Fruit fly (Drosophila melanogaster) whole organism, prepupa: Measurements from ENCODE around the gene brat.

Source experiments
- Blimp-1 ChIP-seq: fragments of 200-800 bp; sonication (Bioruptor generic); optimal IDR thresholded peaks from 3 replicates; lab custom pipeline; 2017; ENCODE audit warnings: missing biosample characterization, missing genetic modification characterization, mild to moderate bottlenecking, moderate library complexity, missing genetic modification reagents
- CG10631 ChIP-seq: fragments of 200-800 bp; sonication (Bioruptor generic); optimal IDR thresholded peaks from 2 replicates; lab custom pipeline; 2016; ENCODE audit warnings: missing biosample characterization, missing genetic modification characterization
- CG10669 ChIP-seq: fragments of 200-800 bp; sonication (Bioruptor generic); optimal IDR thresholded peaks from 3 replicates; lab custom pipeline; 2018; ENCODE audit warnings: missing biosample characterization, mild to moderate bottlenecking, missing genetic modification characterization, moderate library complexity
- CG11762 ChIP-seq: fragments of 200-800 bp; sonication (Bioruptor generic); optimal IDR thresholded peaks from 3 replicates; lab custom pipeline; 2016; ENCODE audit warnings: missing biosample characterization, missing genetic modification characterization; ENCODE audit not compliant: insufficient read depth
- CG32006 ChIP-seq: fragments of 200-800 bp; sonication (Bioruptor generic); optimal IDR thresholded peaks from 3 replicates; lab custom pipeline; 2017; ENCODE audit warnings: missing biosample characterization, mild to moderate bottlenecking, missing genetic modification characterization
- CG6808 ChIP-seq: fragments of 200-800 bp; sonication (Bioruptor generic); optimal IDR thresholded peaks from 3 replicates; lab custom pipeline; 2017; ENCODE audit warnings: missing biosample characterization, missing genetic modification characterization, mild to moderate bottlenecking, moderate library complexity, missing genetic modification reagents
- CG8119 ChIP-seq: fragments of 200-800 bp; sonication (Bioruptor generic); IDR thresholded peaks from 3 replicates; pipeline ENCODE4 v1.3.6; 2022; ENCODE audit warnings: missing biosample characterization, missing genetic modification characterization
- CG8319 ChIP-seq: fragments of 200-800 bp; sonication (Bioruptor generic); optimal IDR thresholded peaks from 3 replicates; lab custom pipeline; 2016; ENCODE audit warnings: missing biosample characterization, missing genetic modification characterization
- Eip75B ChIP-seq: fragments of 200-800 bp; sonication (Bioruptor generic); optimal IDR thresholded peaks from 3 replicates; lab custom pipeline; 2016; ENCODE audit warnings: missing biosample characterization, missing genetic modification characterization
- Ets21C ChIP-seq: fragments of 200-800 bp; sonication (Bioruptor generic); optimal IDR thresholded peaks from 3 replicates; lab custom pipeline; 2016; ENCODE audit warnings: missing biosample characterization, missing genetic modification characterization
- Ets96B ChIP-seq: fragments of 200-800 bp; optimal IDR thresholded peaks from 2 replicates; lab custom pipeline; 2019; ENCODE audit warnings: missing biosample characterization, mild to moderate bottlenecking, missing genetic modification characterization, moderate library complexity
- Hr39 ChIP-seq: fragments of 200-800 bp; sonication (Bioruptor generic); optimal IDR thresholded peaks from 2 replicates; lab custom pipeline; 2016; ENCODE audit warnings: missing biosample characterization, missing genetic modification characterization
- OdsH ChIP-seq: fragments of 200-800 bp; sonication (Bioruptor generic); optimal IDR thresholded peaks from 3 replicates; lab custom pipeline; 2016; ENCODE audit warnings: missing biosample characterization, missing genetic modification characterization

DNA sequence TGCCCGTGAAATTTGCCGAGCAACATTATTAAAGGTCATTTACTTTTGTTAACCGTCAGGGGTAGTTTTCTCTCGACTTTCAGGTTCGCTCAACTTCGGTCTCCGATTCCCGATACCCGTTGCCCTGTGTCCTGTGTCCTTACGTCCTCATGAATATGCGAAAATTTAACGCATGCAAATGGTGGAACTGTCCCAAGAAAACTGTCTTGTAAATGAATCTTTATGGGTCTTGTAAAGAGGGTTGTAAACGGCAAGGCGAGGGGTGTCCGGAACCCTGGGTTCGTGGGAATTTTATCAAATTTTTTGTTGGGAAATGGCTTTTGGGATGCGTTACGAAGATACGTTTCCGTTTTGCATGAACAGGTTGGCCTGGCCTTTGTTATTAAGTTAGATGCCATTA, 6.1 kb downstream of the brat start:
- TF ChIP-seq Hr39 (GFP tag; lab: Kevin White, UChicago) (no peak), Blimp-1 (GFP tag; lab: Kevin White, UChicago) (no peak), CG10669 (GFP tag; lab: Kevin White, UChicago) (no peak), CG32006 (GFP tag; lab: Kevin White, UChicago) (no peak), Ets96B (tag; lab: Kevin White, UChicago) (no peak), Ets21C (GFP tag; lab: Kevin White, UChicago) (no peak), Eip75B (GFP tag; lab: Kevin White, UChicago) (no peak), CG11762 (GFP tag; lab: Kevin White, UChicago) (no peak), CG8119 (GFP tag; lab: Robert Waterston, UW) (no peak), OdsH (GFP tag; lab: Kevin White, UChicago) (no peak), CG8319 (GFP tag; lab: Kevin White, UChicago) (no peak), CG10631 (GFP tag; lab: Kevin White, UChicago) (no peak), CG6808 (GFP tag; lab: Kevin White, UChicago) (no peak)
